Worm (Caenorhabditis elegans) whole organism, young adult: Measurements from ENCODE around the gene dre-1.

Experiments
- B0261.1 ChIP-seq: sonication (generic microtip); optimal IDR thresholded peaks from 2 replicates; lab custom pipeline; 2016; ENCODE audit warnings: mild to moderate bottlenecking, missing genetic modification characterization, moderate library complexity, missing compliant biosample characterization
- B0336.3 ChIP-seq: fragments of 200-800 bp; sonication (Bioruptor generic); IDR thresholded peaks from 2 replicates; pipeline ENCODE4 v1.3.6; 2022; ENCODE audit warnings: missing genetic modification characterization, missing compliant biosample characterization
- C06A6.2 ChIP-seq: fragments of 200-800 bp; sonication (Bioruptor generic); conservative IDR thresholded peaks from 2 replicates; pipeline ENCODE4 v1.3.6; 2022; ENCODE audit warnings: missing genetic modification characterization, missing compliant biosample characterization
- D2030.7 ChIP-seq: fragments of 200-800 bp; sonication (Bioruptor generic); IDR thresholded peaks from 2 replicates; pipeline ENCODE4 v1.3.6; 2022; ENCODE audit warnings: missing genetic modification reagents, missing genetic modification characterization, missing compliant biosample characterization
- F10E7.11 ChIP-seq: sonication (generic microtip); optimal IDR thresholded peaks from 2 replicates; lab custom pipeline; 2017; ENCODE audit warnings: mild to moderate bottlenecking, missing genetic modification characterization, moderate library complexity, missing compliant biosample characterization
- F22D6.2 ChIP-seq: sonication (generic microtip); optimal IDR thresholded peaks from 2 replicates; lab custom pipeline; 2016; ENCODE audit warnings: mild to moderate bottlenecking, missing genetic modification characterization, missing compliant biosample characterization
- F33H1.4 ChIP-seq: fragments of 200-800 bp; sonication (Bioruptor generic); IDR thresholded peaks from 2 replicates; pipeline ENCODE4 v1.3.6; 2022; ENCODE audit warnings: missing genetic modification reagents, missing genetic modification characterization, missing compliant biosample characterization
- F37B4.10 ChIP-seq: fragments of 200-800 bp; sonication (Bioruptor generic); IDR thresholded peaks from 2 replicates; pipeline ENCODE4 v1.3.6; 2022; ENCODE audit warnings: missing genetic modification characterization, missing compliant biosample characterization
- F52B5.7 ChIP-seq: sonication (generic microtip); optimal IDR thresholded peaks from 2 replicates; lab custom pipeline; 2016; ENCODE audit warnings: mild to moderate bottlenecking, missing genetic modification characterization, missing compliant biosample characterization
- F55B11.4 ChIP-seq: sonication (generic microtip); optimal IDR thresholded peaks from 2 replicates; lab custom pipeline; 2016; ENCODE audit warnings: missing compliant biosample characterization, missing genetic modification characterization, borderline replicate concordance; ENCODE audit not compliant: insufficient read depth
- F57A8.1 ChIP-seq: fragments of 200-800 bp; sonication (Bioruptor generic); optimal IDR thresholded peaks from 2 replicates; lab custom pipeline; 2018; ENCODE audit warnings: mild to moderate bottlenecking, missing genetic modification characterization, moderate library complexity, missing compliant biosample characterization
- T26A5.8 ChIP-seq: sonication (generic microtip); optimal IDR thresholded peaks from 2 replicates; lab custom pipeline; 2016; ENCODE audit warnings: missing genetic modification characterization, missing compliant biosample characterization
- Y56A3A.18 ChIP-seq: fragments of 200-800 bp; sonication (Bioruptor generic); IDR thresholded peaks from 2 replicates; pipeline ENCODE4 v1.3.6; 2022; ENCODE audit warnings: missing genetic modification reagents, missing genetic modification characterization, missing compliant biosample characterization
- Y79H2A.3 ChIP-seq: fragments of 200-800 bp; sonication (Bioruptor generic); conservative IDR thresholded peaks from 2 replicates; pipeline ENCODE4 v1.3.6; 2022; ENCODE audit warnings: missing genetic modification reagents, missing genetic modification characterization, missing compliant biosample characterization
- ZK185.1 ChIP-seq: sonication (generic microtip); optimal IDR thresholded peaks from 2 replicates; lab custom pipeline; 2016; ENCODE audit warnings: mild to moderate bottlenecking, missing genetic modification characterization, missing compliant biosample characterization; ENCODE audit not compliant: poor library complexity, severe bottlenecking
- ama-1 ChIP-seq, 3 experiments: fragments of 150-350 bp in 1 of 3; sonication (generic microtip) in 2 of 3; optimal IDR thresholded peaks; 2 replicates each; lab custom pipeline; 2014 to 2018; ENCODE audit warnings: missing biosample characterization in 2 of 3, missing genetic modification characterization in 2 of 3, missing genetic modification reagents in 2 of 3
- athp-1 ChIP-seq: sonication (generic microtip); optimal IDR thresholded peaks from 2 replicates; lab custom pipeline; 2017; ENCODE audit warnings: mild to moderate bottlenecking, missing genetic modification characterization, missing compliant biosample characterization
- bed-1 ChIP-seq: fragments of 200-800 bp; sonication (Bioruptor generic); IDR thresholded peaks from 2 replicates; pipeline ENCODE4 v1.3.6; 2022; ENCODE audit warnings: missing genetic modification reagents, missing genetic modification characterization, missing compliant biosample characterization
- ceh-27 ChIP-seq: fragments of 200-800 bp; sonication (Bioruptor generic); optimal IDR thresholded peaks from 2 replicates; lab custom pipeline; 2018; ENCODE audit warnings: mild to moderate bottlenecking, missing genetic modification characterization, moderate library complexity, missing compliant biosample characterization
- ceh-40 ChIP-seq: fragments of 200-800 bp; sonication (Bioruptor generic); IDR thresholded peaks from 2 replicates; pipeline ENCODE4 v1.3.6; 2022; ENCODE audit warnings: missing genetic modification characterization, missing compliant biosample characterization
- ceh-58 ChIP-seq: fragments of 200-800 bp; sonication (Bioruptor generic); IDR thresholded peaks from 2 replicates; pipeline ENCODE4 v1.3.6; 2022; ENCODE audit warnings: missing genetic modification characterization, missing compliant biosample characterization
- chd-7 ChIP-seq: sonication (generic microtip); optimal IDR thresholded peaks from 2 replicates; lab custom pipeline; 2016; ENCODE audit warnings: mild to moderate bottlenecking, missing genetic modification characterization, moderate library complexity, missing compliant biosample characterization
- egl-18 ChIP-seq: fragments of 200-800 bp; sonication (Bioruptor generic); IDR thresholded peaks from 2 replicates; pipeline ENCODE4 v1.3.6; 2022; ENCODE audit warnings: missing genetic modification reagents, missing genetic modification characterization, missing compliant biosample characterization
- egrh-3 ChIP-seq: fragments of 200-800 bp; sonication (Bioruptor generic); IDR thresholded peaks from 2 replicates; pipeline ENCODE4 v1.3.6; 2022; ENCODE audit warnings: missing genetic modification reagents, missing genetic modification characterization, missing compliant biosample characterization
- gei-17 ChIP-seq: fragments of 200-800 bp; sonication (Bioruptor generic); optimal IDR thresholded peaks from 2 replicates; lab custom pipeline; 2018; ENCODE audit warnings: mild to moderate bottlenecking, missing genetic modification characterization, missing compliant biosample characterization
- him-1 ChIP-seq: sonication (generic microtip); optimal IDR thresholded peaks from 2 replicates; lab custom pipeline; 2016; ENCODE audit warnings: missing genotype, missing genetic modification reagents, missing genetic modification characterization, missing compliant biosample characterization
- hlh-12 ChIP-seq: sonication (generic microtip); optimal IDR thresholded peaks from 2 replicates; lab custom pipeline; 2016; ENCODE audit warnings: missing genetic modification characterization, missing compliant biosample characterization
- hmg-20 ChIP-seq: fragments of 200-800 bp; sonication (Bioruptor generic); IDR thresholded peaks from 2 replicates; pipeline ENCODE4 v1.3.6; 2022; ENCODE audit warnings: missing genetic modification reagents, missing genetic modification characterization, missing compliant biosample characterization
- let-526 ChIP-seq: fragments of 200-800 bp; sonication (Bioruptor generic); IDR thresholded peaks from 2 replicates; pipeline ENCODE4 v1.3.6; 2022; ENCODE audit warnings: missing genetic modification reagents, missing genetic modification characterization, missing compliant biosample characterization
- let-607 ChIP-seq, 2 experiments: fragments of 200-800 bp in 1 of 2; sonication (Bioruptor generic) in 1 of 2; sonication (generic microtip) in 1 of 2; optimal IDR thresholded peaks; 2 replicates each; lab custom pipeline; 2016 to 2018; ENCODE audit warnings: mild to moderate bottlenecking in 2 of 2, missing compliant biosample characterization in 2 of 2, missing genetic modification characterization in 2 of 2, moderate library complexity in 2 of 2, missing genotype in 1 of 2
- lin-26 ChIP-seq: fragments of 200-800 bp; sonication (Bioruptor generic); IDR thresholded peaks from 2 replicates; pipeline ENCODE4 v1.3.6; 2022; ENCODE audit warnings: missing genetic modification reagents, missing genetic modification characterization, missing compliant biosample characterization
- madf-3 ChIP-seq: fragments of 200-800 bp; sonication (Bioruptor generic); IDR thresholded peaks from 2 replicates; pipeline ENCODE4 v1.3.6; 2022; ENCODE audit warnings: missing genetic modification reagents, missing genetic modification characterization, missing compliant biosample characterization
- madf-6 ChIP-seq: fragments of 200-800 bp; sonication (Bioruptor generic); IDR thresholded peaks from 2 replicates; pipeline ENCODE4 v1.3.6; 2022; ENCODE audit warnings: missing genetic modification reagents, missing genetic modification characterization, missing compliant biosample characterization
- mcd-1 ChIP-seq: fragments of 200-800 bp; sonication (Bioruptor generic); IDR thresholded peaks from 2 replicates; pipeline ENCODE4 v1.3.6; 2022; ENCODE audit warnings: missing genetic modification reagents, missing genetic modification characterization, missing compliant biosample characterization
- nfya-1 ChIP-seq: sonication (generic microtip); optimal IDR thresholded peaks from 2 replicates; lab custom pipeline; 2017; ENCODE audit warnings: antibody characterized with exemption, missing compliant biosample characterization, missing genetic modification characterization, borderline replicate concordance; ENCODE audit not compliant: insufficient read depth
- nfya-2 ChIP-seq: fragments of 200-800 bp; sonication (Bioruptor generic); IDR thresholded peaks from 2 replicates; pipeline ENCODE4 v1.3.6; 2022; ENCODE audit warnings: missing genetic modification reagents, missing genetic modification characterization, missing compliant biosample characterization
- nhr-120 ChIP-seq: fragments of 200-800 bp; sonication (Bioruptor generic); IDR thresholded peaks from 2 replicates; pipeline ENCODE4 v1.3.6; 2022; ENCODE audit warnings: missing genetic modification characterization, missing compliant biosample characterization
- nhr-179 ChIP-seq: sonication (generic microtip); optimal IDR thresholded peaks from 2 replicates; lab custom pipeline; 2016; ENCODE audit warnings: mild to moderate bottlenecking, missing genetic modification characterization, missing compliant biosample characterization
- nhr-27 ChIP-seq: fragments of 200-800 bp; sonication (Bioruptor generic); optimal IDR thresholded peaks from 2 replicates; lab custom pipeline; 2018; ENCODE audit warnings: mild to moderate bottlenecking, missing genetic modification characterization, moderate library complexity, missing compliant biosample characterization
- nhr-80 ChIP-seq: sonication (generic microtip); optimal IDR thresholded peaks from 2 replicates; lab custom pipeline; 2016; ENCODE audit warnings: missing genetic modification characterization, missing compliant biosample characterization
- sdz-38 ChIP-seq: sonication (generic microtip); optimal IDR thresholded peaks from 2 replicates; lab custom pipeline; 2016; ENCODE audit warnings: missing genotype, missing genetic modification characterization, missing compliant biosample characterization
- sea-2 ChIP-seq: fragments of 200-800 bp; sonication (Bioruptor generic); IDR thresholded peaks from 2 replicates; pipeline ENCODE4 v1.3.6; 2022; ENCODE audit warnings: missing genetic modification characterization, missing compliant biosample characterization
- snpc-1.3 ChIP-seq: sonication (generic microtip); optimal IDR thresholded peaks from 2 replicates; lab custom pipeline; 2017; ENCODE audit warnings: missing genetic modification characterization, mild to moderate bottlenecking, missing compliant biosample characterization, antibody characterized with exemption, moderate library complexity, missing genotype, missing genetic modification reagents; ENCODE audit not compliant: insufficient read depth
- snpc-4 ChIP-seq, 5 experiments: fragments of 150-350 bp in 1 of 5; sonication (generic microtip) in 4 of 5; optimal IDR thresholded peaks; 2 replicates each; lab custom pipeline; 2014 to 2018; ENCODE audit warnings: missing genetic modification characterization in 5 of 5, missing biosample characterization in 3 of 5, antibody characterized with exemption in 2 of 5, mild to moderate bottlenecking in 2 of 5, missing compliant biosample characterization in 2 of 5, missing genotype in 2 of 5, moderate library complexity in 2 of 5, missing genetic modification reagents in 1 of 5
- tbp1 ChIP-seq: fragments of 200-800 bp; sonication (Bioruptor generic); optimal IDR thresholded peaks from 2 replicates; lab custom pipeline; 2018; ENCODE audit warnings: mild to moderate bottlenecking, missing genetic modification characterization, missing compliant biosample characterization
- ztf-18 ChIP-seq: sonication (generic microtip); optimal IDR thresholded peaks from 2 replicates; lab custom pipeline; 2016; ENCODE audit warnings: missing genotype, mild to moderate bottlenecking, missing genetic modification characterization, missing compliant biosample characterization

Gene dre-1

ce11 chrV:6551707-6552390 is 5.5 kb upstream of the dre-1 start, which contains the start of gene twk-10 (continued):
- TF ChIP-seq nfya-2 (GFP tag; lab: Robert Waterston, UW) (no peak), ztf-18 (tag; lab: Kevin White, UChicago) (peak; percentile 56), snpc-4 (GFP tag; optimal IDR thresholded peaks at IDR 0.05; lab: Kevin White, UChicago) (peak; percentile 70), snpc-4 (tag; optimal IDR thresholded peaks at IDR 0.05; lab: Kevin White, UChicago) (peak in 1 of 4 experiments; percentile 35), tbp1 (GFP tag; lab: Kevin White, UChicago) (peak; percentile 94), nfya-1 (tag; lab: Kevin White, UChicago) (no peak), C06A6.2 (GFP tag; lab: Robert Waterston, UW) (no peak), sea-2 (no peak), athp-1 (tag; lab: Kevin White, UChicago) (no peak), nhr-120 (GFP tag; lab: Robert Waterston, UW) (no peak), ceh-27 (GFP tag; lab: Kevin White, UChicago) (no peak), egl-18 (GFP tag; lab: Robert Waterston, UW) (no peak), let-526 (GFP tag; lab: Robert Waterston, UW) (no peak), ceh-58 (0 out of 2 replicates have a peak, but pooled peaks have one; percentile 72), snpc-1.3 (tag; lab: Kevin White, UChicago) (peak; percentile 57), him-1 (tag; lab: Kevin White, UChicago) (peak; percentile 75), bed-1 (no peak), hlh-12 (tag; lab: Kevin White, UChicago) (no peak), ceh-40 (GFP tag; lab: Robert Waterston, UW) (peak; percentile 57; the same call in 1 of the 2 replicates), gei-17 (GFP tag; lab: Kevin White, UChicago) (no peak), B0261.1 (tag; lab: Kevin White, UChicago) (peak; percentile 73), egrh-3 (no peak), lin-26 (GFP tag; lab: Robert Waterston, UW) (peak; percentile 86), mcd-1 (no peak), F33H1.4 (GFP tag; lab: Robert Waterston, UW) (0 out of 2 replicates have a peak, but pooled peaks have one; percentile 8), F37B4.10 (no peak), ZK185.1 (peak; percentile 70), F57A8.1 (GFP tag; lab: Kevin White, UChicago) (peak; percentile 50), hmg-20 (GFP tag; lab: Robert Waterston, UW) (no peak), nhr-179 (tag; lab: Kevin White, UChicago) (no peak), F22D6.2 (tag; lab: Kevin White, UChicago) (no peak), Y79H2A.3 (GFP tag; lab: Robert Waterston, UW) (no peak), ama-1 (optimal IDR thresholded peaks at IDR 0.05; lab: Kevin White, UChicago) (no peak), ama-1 (GFP tag; optimal IDR thresholded peaks at IDR 0.05; lab: Kevin White, UChicago) (peak in 1 of 2 experiments; percentile 88), nhr-27 (tag; lab: Kevin White, UChicago) (no peak), F55B11.4 (no peak), sdz-38 (tag; lab: Kevin White, UChicago) (no peak), F52B5.7 (tag; lab: Kevin White, UChicago) (no peak), Y56A3A.18 (GFP tag; lab: Robert Waterston, UW) (peak; percentile 77), let-607 (tag; optimal IDR thresholded peaks at IDR 0.05; lab: Kevin White, UChicago) (peak in 1 of 2 experiments; percentile 42), chd-7 (tag; lab: Kevin White, UChicago) (no peak), madf-6 (GFP tag; lab: Robert Waterston, UW) (peak; percentile 58; the same call in 1 of the 2 replicates), madf-3 (GFP tag; lab: Robert Waterston, UW) (0 out of 2 replicates have a peak, but pooled peaks have one; percentile 55), nhr-80 (tag; lab: Kevin White, UChicago) (peak; percentile 24), D2030.7 (GFP tag; lab: Robert Waterston, UW) (peak; percentile 53), B0336.3 (GFP tag; lab: Robert Waterston, UW) (no peak), F10E7.11 (tag; lab: Kevin White, UChicago) (no peak), T26A5.8 (peak; percentile 8)
